Fruit fly (Drosophila melanogaster): Measurements from ENCODE around the gene dpr5.
A peak's percentile ranks its signal among the peaks of the same experiment; 100 is the strongest.

The dpr5 gene

DNA sequence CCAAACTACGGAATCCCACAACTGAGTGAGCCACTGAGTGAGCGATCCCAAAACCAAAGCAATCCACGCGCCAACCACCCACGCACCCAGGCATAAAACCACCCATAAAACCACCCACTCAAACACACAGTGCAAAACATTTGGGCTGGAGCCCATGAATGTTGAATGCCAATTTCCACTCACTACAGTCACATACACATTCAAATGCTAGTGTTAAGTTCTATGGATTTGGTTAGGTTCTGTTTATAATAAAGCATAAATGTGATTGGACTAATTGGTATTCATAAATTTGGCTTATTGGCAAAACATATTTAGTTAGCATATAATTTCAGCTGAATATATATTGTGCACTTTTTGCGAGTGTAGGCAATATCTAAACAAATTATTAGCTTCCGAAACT is 30.0 kb upstream of the dpr5 start (continued):
- TF ChIP-seq row (GFP tag; IDR thresholded peaks at IDR 0.05) (peak; percentile 35; the same call in 1 of the 3 replicates), Fer1 (GFP tag; optimal IDR thresholded peaks at IDR 0.05) (peak; percentile 8), bab2 (GFP tag; optimal IDR thresholded peaks at IDR 0.05) (no peak), CG11093 (GFP tag; IDR thresholded peaks at IDR 0.05) (no peak), BtbVII (GFP tag; optimal IDR thresholded peaks at IDR 0.05) (peak; percentile 19), zfh2 (GFP tag; optimal IDR thresholded peaks at IDR 0.05) (no peak), ap (GFP tag; IDR thresholded peaks at IDR 0.05) (no peak), crp (GFP tag; optimal IDR thresholded peaks at IDR 0.05) (no peak), Six4 (GFP tag; optimal IDR thresholded peaks at IDR 0.05) (no peak), her (GFP tag; optimal IDR thresholded peaks at IDR 0.05) (no peak), CG17328 (GFP tag; IDR thresholded peaks at IDR 0.05) (no peak), nerfin-2 (GFP tag; IDR thresholded peaks at IDR 0.05; ENCODE audit: partially characterized antibody) (no peak), gt (GFP tag; IDR thresholded peaks at IDR 0.05) (no peak), Awh (GFP tag; IDR thresholded peaks at IDR 0.05) (no peak), Hsf (GFP tag; optimal IDR thresholded peaks at IDR 0.05) (peak; percentile 3), CG10431 (GFP tag; optimal IDR thresholded peaks at IDR 0.05) (no peak), CG17186 (GFP tag; optimal IDR thresholded peaks at IDR 0.05) (no peak), CG7839 (tag; optimal IDR thresholded peaks at IDR 0.05) (peak; percentile 2), croc (GFP tag; conservative IDR thresholded peaks at IDR 0.05) (no peak), CG6765 (GFP tag; optimal IDR thresholded peaks at IDR 0.05) (no peak), CG1602 (GFP tag; optimal IDR thresholded peaks at IDR 0.05) (no peak), CG10147 (GFP tag; optimal IDR thresholded peaks at IDR 0.05) (no peak), dimm (GFP tag; IDR thresholded peaks at IDR 0.05) (no peak), CG34224 (GFP tag; IDR thresholded peaks at IDR 0.05; ENCODE audit: partially characterized antibody) (no peak), CG4404 (GFP tag; IDR thresholded peaks at IDR 0.05) (no peak), sd (tag; optimal IDR thresholded peaks at IDR 0.05) (no peak), Camta (GFP tag; optimal IDR thresholded peaks at IDR 0.05) (no peak), CG2120 (GFP tag; optimal IDR thresholded peaks at IDR 0.05) (peak; percentile 18), vnd (GFP tag; IDR thresholded peaks at IDR 0.05; ENCODE audit: partially characterized antibody) (no peak), CG14860 (GFP tag; IDR thresholded peaks at IDR 0.05; ENCODE audit: partially characterized antibody) (no peak), CG13123 (GFP tag; optimal IDR thresholded peaks at IDR 0.05) (no peak), trh (GFP tag; optimal IDR thresholded peaks at IDR 0.05) (no peak), ERR (GFP tag; optimal IDR thresholded peaks at IDR 0.05) (no peak), Gsc (GFP tag; IDR thresholded peaks at IDR 0.05) (no peak), oc (tag; optimal IDR thresholded peaks at IDR 0.05) (no peak), Drgx (GFP tag; IDR thresholded peaks at IDR 0.05) (no peak), CG6254 (GFP tag; optimal IDR thresholded peaks at IDR 0.05) (no peak), dati (GFP tag; IDR thresholded peaks at IDR 0.05) (no peak), sens (GFP tag) (peak; percentile 21), CG17829 (tag; optimal IDR thresholded peaks at IDR 0.05) (no peak), gem (tag; optimal IDR thresholded peaks at IDR 0.05) (peak; percentile 19), CG10321 (GFP tag; IDR thresholded peaks at IDR 0.05) (no peak), CG9215 (GFP tag; IDR thresholded peaks at IDR 0.05) (peak; percentile 5; the same call in 1 of the 2 replicates)
